Worm (Caenorhabditis elegans) whole organism, L4/young adult: ENCODE data around the gene E02H1.5.

Experiments used
- dao-5 ChIP-seq: sonication (generic microtip); optimal IDR thresholded peaks from 2 replicates; lab custom pipeline; 2016; ENCODE audit warnings: missing genotype, missing genetic modification characterization, moderate library complexity, missing compliant biosample characterization
- him-1 ChIP-seq: sonication (generic microtip); optimal IDR thresholded peaks from 2 replicates; lab custom pipeline; 2016; ENCODE audit warnings: missing genotype, missing genetic modification reagents, missing genetic modification characterization, missing compliant biosample characterization

- TF ChIP-seq him-1 (tag; lab: Kevin White, UChicago) (no peak), dao-5 (tag; lab: Kevin White, UChicago) (no peak)
Measured at ce11 chrII:9592737-9593136, 2.3 kb upstream of the E02H1.5 start, which contains the start of gene parp-2.
